Worm (Caenorhabditis elegans): Measurements from ENCODE around the gene gcy-18.

DNA sequence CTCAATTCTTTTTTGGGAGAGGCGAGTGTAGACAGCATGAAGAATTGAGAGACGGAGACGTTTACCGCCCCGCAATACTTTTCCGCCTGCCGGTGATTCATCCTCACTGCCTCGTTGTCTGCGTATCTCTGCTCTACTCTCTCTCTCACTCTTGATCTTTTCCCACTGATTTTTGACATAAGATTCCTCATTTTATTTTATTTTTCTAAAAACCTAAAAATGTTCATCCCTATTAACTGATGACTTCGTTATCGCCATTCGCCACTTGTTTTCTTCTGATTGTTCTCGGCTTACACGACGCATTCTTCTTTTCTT lies 25.5 kb upstream of the gcy-18 start:
- no peak for TF ChIP-seq ccch-3 (GFP tag; optimal IDR thresholded peaks at IDR 0.05)
- TF ChIP-seq unc-62 (GFP tag; optimal IDR thresholded peaks at IDR 0.05): no peak
- no peak for TF ChIP-seq Y95B8A.8 (GFP tag; IDR thresholded peaks at IDR 0.05)
- no peak for TF ChIP-seq dox-1 (GFP tag; IDR thresholded peaks at IDR 0.05)
- TF ChIP-seq ceh-27 (GFP tag; optimal IDR thresholded peaks at IDR 0.05): no peak
- no peak for TF ChIP-seq C06A6.2 (GFP tag; conservative IDR thresholded peaks at IDR 0.05)
- no peak for TF ChIP-seq ceh-58 (GFP tag; IDR thresholded peaks at IDR 0.05)
- TF ChIP-seq lin-35 (GFP tag; optimal IDR thresholded peaks at IDR 0.05): no peak
- TF ChIP-seq hmg-1.2 (GFP tag; IDR thresholded peaks at IDR 0.05): peak; percentile 67; the same call in 1 of the 2 replicates
- TF ChIP-seq D2030.7 (GFP tag; IDR thresholded peaks at IDR 0.05): no peak
- TF ChIP-seq nhr-90 (tag; optimal IDR thresholded peaks at IDR 0.05): no peak
- no peak for TF ChIP-seq nhr-27 (tag; optimal IDR thresholded peaks at IDR 0.05)
- no peak for TF ChIP-seq nfya-1 (tag; optimal IDR thresholded peaks at IDR 0.05; ENCODE audit: borderline replicate concordance, insufficient read depth)

All from whole organism, young adult.